Worm (Caenorhabditis elegans) whole organism, young adult: ENCODE measurements around the gene srt-20.
"Not testable (repeated sequence)": the region's sequence is repeated elsewhere in the genome, so short reads cannot be mapped to it uniquely, and the experiment has no call there.

Experiments
- F37B4.10 ChIP-seq: fragments of 200-800 bp; sonication (Bioruptor generic); IDR thresholded peaks from 2 replicates; pipeline ENCODE4 v1.3.6; 2022; ENCODE audit warnings: missing genetic modification characterization, missing compliant biosample characterization
- F49E8.2 ChIP-seq: sonication (generic microtip); optimal IDR thresholded peaks from 3 replicates; lab custom pipeline; 2017; ENCODE audit warnings: missing genetic modification characterization, mild to moderate bottlenecking, missing compliant biosample characterization, antibody characterized with exemption, moderate library complexity; ENCODE audit not compliant: insufficient read depth
- F57C9.4 ChIP-seq: sonication (generic microtip); optimal IDR thresholded peaks from 2 replicates; lab custom pipeline; 2017; ENCODE audit warnings: mild to moderate bottlenecking, missing genetic modification characterization, missing compliant biosample characterization
- Y95B8A.8 ChIP-seq: fragments of 200-800 bp; sonication (Bioruptor generic); IDR thresholded peaks from 2 replicates; pipeline ENCODE4 v1.3.6; 2022; ENCODE audit warnings: missing genetic modification reagents, missing genetic modification characterization, missing compliant biosample characterization
- ama-1 ChIP-seq, 3 experiments: fragments of 150-350 bp in 1 of 3; sonication (generic microtip) in 2 of 3; optimal IDR thresholded peaks; 2 replicates each; lab custom pipeline; 2014 to 2018; ENCODE audit warnings: missing biosample characterization in 2 of 3, missing genetic modification characterization in 2 of 3, missing genetic modification reagents in 2 of 3
- fkh-3 ChIP-seq: sonication (generic microtip); optimal IDR thresholded peaks from 2 replicates; lab custom pipeline; 2016; ENCODE audit warnings: mild to moderate bottlenecking, missing genetic modification characterization, missing compliant biosample characterization
- nfyb-1 ChIP-seq: fragments of 200-800 bp; sonication (Bioruptor generic); IDR thresholded peaks from 2 replicates; pipeline ENCODE4 v1.3.6; 2022; ENCODE audit warnings: missing genetic modification reagents, missing genetic modification characterization, missing compliant biosample characterization
- tbx-9 ChIP-seq: sonication (generic microtip); optimal IDR thresholded peaks from 2 replicates; lab custom pipeline; 2016; ENCODE audit warnings: borderline replicate concordance, missing genetic modification characterization, inconsistent platforms, missing compliant biosample characterization
- ztf-28 ChIP-seq: fragments of 200-800 bp; sonication (Bioruptor generic); IDR thresholded peaks from 2 replicates; pipeline ENCODE4 v1.3.6; 2022; ENCODE audit warnings: missing genetic modification reagents, missing genetic modification characterization, missing compliant biosample characterization

- not testable (repeated sequence) for TF ChIP-seq ztf-28 (GFP tag; lab: Robert Waterston, UW); F49E8.2 (tag; lab: Kevin White, UChicago); fkh-3 (tag; lab: Kevin White, UChicago); F57C9.4 (tag; lab: Kevin White, UChicago); Y95B8A.8 (GFP tag; lab: Robert Waterston, UW); ama-1 (optimal IDR thresholded peaks at IDR 0.05; lab: Kevin White, UChicago); ama-1 (GFP tag; optimal IDR thresholded peaks at IDR 0.05; lab: Kevin White, UChicago); nfyb-1; F37B4.10 (GFP tag; lab: Robert Waterston, UW); tbx-9
Measured at ce11 chrV:4293425-4293824, 14.8 kb upstream of the srt-20 start, which contains the start of gene srh-194.
